Fruit fly (Drosophila melanogaster): Measurements from ENCODE around the gene Est-6.

DNA sequence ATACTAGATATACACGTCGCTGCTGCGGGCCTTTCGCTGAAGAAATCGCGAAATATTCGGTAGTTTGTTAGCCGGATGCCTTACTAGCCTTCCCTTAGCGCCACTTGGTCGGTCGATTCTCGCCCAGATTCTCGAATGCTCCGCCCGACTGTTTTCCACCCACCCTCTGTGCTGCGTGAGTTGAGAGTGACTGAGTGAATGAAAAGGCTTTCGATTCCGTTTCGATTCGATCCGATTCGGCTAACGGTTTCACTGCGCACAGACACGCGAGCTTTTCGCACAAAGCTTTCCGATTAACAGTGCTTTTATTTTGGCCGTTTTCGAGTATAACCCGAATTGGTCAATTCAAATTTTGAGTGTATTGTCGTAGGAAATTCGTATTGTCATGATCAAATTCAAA lies 15.1 kb downstream of the Est-6 start, which contains the start of gene Ak1:
- TF ChIP-seq CTCF (optimal IDR thresholded peaks at IDR 0.05) (no peak), CG8478 (optimal IDR thresholded peaks at IDR 0.05) (no peak)
